Worm (Caenorhabditis elegans) whole organism, young adult: Measurements from ENCODE around the gene btbd-10.

Source experiments
- D2030.7 ChIP-seq: fragments of 200-800 bp; sonication (Bioruptor generic); IDR thresholded peaks from 2 replicates; pipeline ENCODE4 v1.3.6; 2022; ENCODE audit warnings: missing genetic modification reagents, missing genetic modification characterization, missing compliant biosample characterization
- F33H1.4 ChIP-seq: fragments of 200-800 bp; sonication (Bioruptor generic); IDR thresholded peaks from 2 replicates; pipeline ENCODE4 v1.3.6; 2022; ENCODE audit warnings: missing genetic modification reagents, missing genetic modification characterization, missing compliant biosample characterization
- F49E8.2 ChIP-seq: sonication (generic microtip); optimal IDR thresholded peaks from 3 replicates; lab custom pipeline; 2017; ENCODE audit warnings: missing genetic modification characterization, mild to moderate bottlenecking, missing compliant biosample characterization, antibody characterized with exemption, moderate library complexity; ENCODE audit not compliant: insufficient read depth
- Y56A3A.18 ChIP-seq: fragments of 200-800 bp; sonication (Bioruptor generic); IDR thresholded peaks from 2 replicates; pipeline ENCODE4 v1.3.6; 2022; ENCODE audit warnings: missing genetic modification reagents, missing genetic modification characterization, missing compliant biosample characterization
- ama-1 ChIP-seq, 3 experiments: fragments of 150-350 bp in 1 of 3; sonication (generic microtip) in 2 of 3; optimal IDR thresholded peaks; 2 replicates each; lab custom pipeline; 2014 to 2018; ENCODE audit warnings: missing biosample characterization in 2 of 3, missing genetic modification characterization in 2 of 3, missing genetic modification reagents in 2 of 3
- cebp-2 ChIP-seq: fragments of 200-800 bp; sonication (Bioruptor generic); IDR thresholded peaks from 2 replicates; pipeline ENCODE4 v1.3.6; 2022; ENCODE audit warnings: missing genetic modification characterization, missing compliant biosample characterization
- egl-18 ChIP-seq: fragments of 200-800 bp; sonication (Bioruptor generic); IDR thresholded peaks from 2 replicates; pipeline ENCODE4 v1.3.6; 2022; ENCODE audit warnings: missing genetic modification reagents, missing genetic modification characterization, missing compliant biosample characterization
- hsf-1 ChIP-seq: fragments of 200-800 bp; sonication (Bioruptor generic); IDR thresholded peaks from 2 replicates; pipeline ENCODE4 v1.3.6; 2022; ENCODE audit warnings: missing genetic modification reagents, missing genetic modification characterization, missing compliant biosample characterization
- lir-1 ChIP-seq: fragments of 200-800 bp; sonication (Bioruptor generic); conservative IDR thresholded peaks from 2 replicates; pipeline ENCODE4 v1.3.6; 2022; ENCODE audit warnings: missing genetic modification reagents, missing genetic modification characterization, missing compliant biosample characterization
- pha-4 ChIP-seq: fragments of 150-350 bp; sonication (generic microtip); optimal IDR thresholded peaks from 2 replicates; lab custom pipeline; 2014; ENCODE audit warnings: missing biosample characterization, missing genetic modification reagents, missing genetic modification characterization
- snpc-1.1 ChIP-seq: sonication (generic microtip); optimal IDR thresholded peaks from 2 replicates; lab custom pipeline; 2017; ENCODE audit warnings: missing genetic modification characterization, mild to moderate bottlenecking, missing compliant biosample characterization, antibody characterized with exemption, moderate library complexity, missing genotype, missing genetic modification reagents; ENCODE audit not compliant: insufficient read depth
- snpc-3.4 ChIP-seq: sonication (generic microtip); optimal IDR thresholded peaks from 2 replicates; lab custom pipeline; 2017; ENCODE audit warnings: missing genetic modification characterization, mild to moderate bottlenecking, missing compliant biosample characterization, antibody characterized with exemption, moderate library complexity, missing genotype, missing genetic modification reagents
- unc-62 ChIP-seq: fragments of 150-350 bp; optimal IDR thresholded peaks from 2 replicates; lab custom pipeline; 2014; ENCODE audit warnings: missing biosample characterization, missing genetic modification reagents, missing genetic modification characterization
- ztf-25 ChIP-seq: fragments of 200-800 bp; sonication (Bioruptor generic); IDR thresholded peaks from 2 replicates; pipeline ENCODE4 v1.3.6; 2022; ENCODE audit warnings: missing genetic modification reagents, missing genetic modification characterization, missing compliant biosample characterization

ce11 chrII:4904277-4904676, 531 bp upstream of the btbd-10 start:
- no peak for TF ChIP-seq egl-18
- TF ChIP-seq F33H1.4, result peak; percentile 84
- 0 out of 2 replicates have a peak, but pooled peaks have one; percentile 10 for TF ChIP-seq lir-1 (GFP tag; lab: Robert Waterston, UW)
- TF ChIP-seq F49E8.2, result peak; percentile 44
- TF ChIP-seq snpc-1.1 (tag; lab: Kevin White, UChicago), result peak; percentile 52
- TF ChIP-seq Y56A3A.18 (GFP tag; lab: Robert Waterston, UW), result no peak
- TF ChIP-seq unc-62 (GFP tag; lab: Kevin White, UChicago), result peak; percentile 29
- TF ChIP-seq snpc-3.4 (tag; lab: Kevin White, UChicago), result peak; percentile 60
- TF ChIP-seq ama-1 (optimal IDR thresholded peaks at IDR 0.05; lab: Kevin White, UChicago), result no peak
- no peak for TF ChIP-seq ama-1 (GFP tag; optimal IDR thresholded peaks at IDR 0.05; lab: Kevin White, UChicago)
- peak; percentile 96 for TF ChIP-seq hsf-1 (GFP tag; lab: Robert Waterston, UW)
- TF ChIP-seq pha-4 (tag; lab: Kevin White, UChicago), result peak; percentile 37
- peak; percentile 69 for TF ChIP-seq D2030.7 (GFP tag; lab: Robert Waterston, UW)
- no peak for TF ChIP-seq ztf-25 (GFP tag; lab: Robert Waterston, UW)
- no peak for TF ChIP-seq cebp-2
